Fruit fly (Drosophila melanogaster) whole organism, embryonic: ENCODE data around the gene CG34242.
A peak's percentile ranks its signal among the peaks of the same experiment; 100 is the strongest.

ENCODE experiments used
- B-H2 ChIP-seq: fragments of 200-800 bp; sonication (Bioruptor generic); optimal IDR thresholded peaks from 2 replicates; lab custom pipeline; 2018; ENCODE audit warnings: missing biosample characterization, mild to moderate bottlenecking, missing genetic modification characterization
- Bgb ChIP-seq: fragments of 200-800 bp; sonication (Bioruptor generic); IDR thresholded peaks from 2 replicates; pipeline ENCODE4 v1.3.6; 2022; ENCODE audit warnings: missing biosample characterization, missing genetic modification characterization; ENCODE audit not compliant: partially characterized antibody
- CG11695 ChIP-seq: fragments of 200-800 bp; sonication (Bioruptor generic); IDR thresholded peaks from 3 replicates; pipeline ENCODE4 v1.3.6; 2022; ENCODE audit warnings: missing biosample characterization, missing genetic modification characterization
- CG12659 ChIP-seq: fragments of 200-800 bp; sonication (Bioruptor generic); optimal IDR thresholded peaks from 3 replicates; lab custom pipeline; 2017; ENCODE audit warnings: mild to moderate bottlenecking, missing biosample characterization, missing genetic modification reagents, missing genetic modification characterization
- CG12942 ChIP-seq: fragments of 200-800 bp; sonication (Bioruptor generic); optimal IDR thresholded peaks from 3 replicates; lab custom pipeline; 2016; ENCODE audit warnings: missing biosample characterization, missing genetic modification characterization
- CG15479 ChIP-seq: fragments of 200-800 bp; sonication (Bioruptor generic); optimal IDR thresholded peaks from 3 replicates; lab custom pipeline; 2019; ENCODE audit warnings: missing biosample characterization, mild to moderate bottlenecking, missing genetic modification characterization, moderate library complexity
- CG1603 ChIP-seq: fragments of 200-800 bp; sonication (Bioruptor generic); optimal IDR thresholded peaks from 2 replicates; lab custom pipeline; 2019; ENCODE audit warnings: missing biosample characterization, mild to moderate bottlenecking, missing genetic modification characterization, moderate library complexity
- CG16813 ChIP-seq: fragments of 200-800 bp; sonication (Bioruptor generic); IDR thresholded peaks from 3 replicates; pipeline ENCODE4 v1.3.6; 2022; ENCODE audit warnings: missing biosample characterization, missing genetic modification characterization; ENCODE audit not compliant: partially characterized antibody
- CG2678 ChIP-seq: fragments of 200-800 bp; sonication (Bioruptor generic); optimal IDR thresholded peaks from 3 replicates; lab custom pipeline; 2019; ENCODE audit warnings: missing biosample characterization, mild to moderate bottlenecking, missing genetic modification characterization, moderate library complexity
- CG3163 ChIP-seq: fragments of 200-800 bp; sonication (Bioruptor generic); optimal IDR thresholded peaks from 3 replicates; lab custom pipeline; 2016; ENCODE audit warnings: missing biosample characterization, missing genetic modification characterization
- CG34376 ChIP-seq: fragments of 200-800 bp; sonication (Bioruptor generic); optimal IDR thresholded peaks from 2 replicates; lab custom pipeline; 2018; ENCODE audit warnings: missing biosample characterization, mild to moderate bottlenecking, missing genetic modification characterization
- CG3726 ChIP-seq: fragments of 200-800 bp; sonication (Bioruptor generic); IDR thresholded peaks from 3 replicates; pipeline ENCODE4, ENCODE4 v1.3.6; 2022; ENCODE audit warnings: missing biosample characterization, missing genetic modification characterization
- CG6254 ChIP-seq: fragments of 200-800 bp; sonication (Bioruptor generic); optimal IDR thresholded peaks from 3 replicates; lab custom pipeline; 2017; ENCODE audit warnings: mild to moderate bottlenecking, missing biosample characterization, missing genetic modification reagents, missing genetic modification characterization
- CG7372 ChIP-seq: fragments of 200-800 bp; sonication (Bioruptor generic); IDR thresholded peaks from 2 replicates; pipeline ENCODE4 v1.3.6; 2022; ENCODE audit warnings: missing biosample characterization, missing genetic modification characterization
- CG9437 ChIP-seq: fragments of 200-800 bp; sonication (Bioruptor generic); optimal IDR thresholded peaks from 2 replicates; lab custom pipeline; 2018; ENCODE audit warnings: missing biosample characterization, mild to moderate bottlenecking, missing genetic modification characterization
- CG9797 ChIP-seq: fragments of 200-800 bp; sonication (Bioruptor generic); optimal IDR thresholded peaks from 3 replicates; lab custom pipeline; 2018; ENCODE audit warnings: missing biosample characterization, mild to moderate bottlenecking, missing genetic modification characterization
- D ChIP-seq, 2 experiments: fragments of 200-800 bp in 1 of 2; fragments of >200 bp in 1 of 2; sonication (Bioruptor generic) in 1 of 2; optimal IDR thresholded peaks; 2 replicates in 1 of 2; 3 replicates in 1 of 2; lab custom pipeline; 2017; ENCODE audit warnings: mild to moderate bottlenecking in 1 of 2, missing biosample characterization in 1 of 2, missing genetic modification characterization in 1 of 2, missing genetic modification reagents in 1 of 2
- Dbx ChIP-seq: fragments of 200-800 bp; sonication (Bioruptor generic); IDR thresholded peaks from 3 replicates; pipeline ENCODE4 v1.3.6; 2022; ENCODE audit warnings: missing biosample characterization, missing genetic modification characterization
- Deaf1 ChIP-seq: fragments of 200-800 bp; optimal IDR thresholded peaks from 3 replicates; lab custom pipeline; 2019; ENCODE audit warnings: missing biosample characterization, mild to moderate bottlenecking, missing genetic modification characterization, moderate library complexity
- E2f2 ChIP-seq: fragments of 200-800 bp; sonication (Bioruptor generic); IDR thresholded peaks from 2 replicates; pipeline ENCODE4 v1.3.6; 2022; ENCODE audit warnings: missing biosample characterization, missing genetic modification characterization
- Ets65A ChIP-seq: fragments of 200-800 bp; sonication (Bioruptor generic); peaks from one replicate; lab custom pipeline; 2016; ENCODE audit warnings: missing biosample characterization, missing genetic modification characterization
- HLH4C ChIP-seq: fragments of 200-800 bp; sonication (Bioruptor generic); IDR thresholded peaks from 3 replicates; pipeline ENCODE4 v1.3.6; 2022; ENCODE audit warnings: missing biosample characterization, missing genetic modification characterization; ENCODE audit not compliant: partially characterized antibody
- Lhr ChIP-seq: fragments of 200-800 bp; sonication (Bioruptor generic); optimal IDR thresholded peaks from 3 replicates; lab custom pipeline; 2017; ENCODE audit warnings: mild to moderate bottlenecking, missing biosample characterization, missing genetic modification reagents, missing genetic modification characterization
- MBD-R2 ChIP-seq: fragments of 200-800 bp; sonication (Bioruptor generic); IDR thresholded peaks from 2 replicates; pipeline ENCODE4 v1.3.6; 2022; ENCODE audit warnings: missing biosample characterization, missing genetic modification characterization
- MESR4 ChIP-seq: fragments of 200-800 bp; sonication (Bioruptor generic); optimal IDR thresholded peaks from 2 replicates; lab custom pipeline; 2018; ENCODE audit warnings: missing biosample characterization, mild to moderate bottlenecking, missing genetic modification characterization, moderate library complexity
- Med ChIP-seq: fragments of 200-800 bp; sonication (Bioruptor generic); peaks from one replicate; lab custom pipeline; 2016; ENCODE audit warnings: missing biosample characterization, missing genetic modification characterization, mild to moderate bottlenecking, inconsistent platforms, moderate library complexity
- Opbp ChIP-seq: fragments of 200-800 bp; sonication (Bioruptor generic); IDR thresholded peaks from 3 replicates; pipeline ENCODE4 v1.3.6; 2022; ENCODE audit warnings: missing biosample characterization, missing genetic modification characterization; ENCODE audit not compliant: partially characterized antibody
- Rfx ChIP-seq: fragments of 200-800 bp; sonication (Bioruptor generic); IDR thresholded peaks from 2 replicates; pipeline ENCODE4 v1.3.6; 2022; ENCODE audit warnings: missing biosample characterization, missing genetic modification characterization
- Vsx1 ChIP-seq: fragments of 200-800 bp; sonication (Bioruptor generic); optimal IDR thresholded peaks from 2 replicates; lab custom pipeline; 2017; ENCODE audit warnings: missing biosample characterization, mild to moderate bottlenecking, missing genetic modification characterization, missing genetic modification reagents
- ac ChIP-seq: fragments of 200-800 bp; sonication (Bioruptor generic); optimal IDR thresholded peaks from 3 replicates; lab custom pipeline; 2017; ENCODE audit warnings: missing biosample characterization, mild to moderate bottlenecking, missing genetic modification characterization
- cato ChIP-seq: fragments of 200-800 bp; sonication (Bioruptor generic); optimal IDR thresholded peaks from 2 replicates; lab custom pipeline; 2016; ENCODE audit warnings: missing biosample characterization, missing genetic modification characterization, borderline replicate concordance
- chinmo ChIP-seq: fragments of 200-800 bp; sonication (Bioruptor generic); IDR thresholded peaks from 4 replicates; pipeline ENCODE4 v1.3.6; 2022; ENCODE audit warnings: missing biosample characterization, missing genetic modification characterization; ENCODE audit not compliant: partially characterized antibody
- crol ChIP-seq: fragments of 200-800 bp; sonication (Bioruptor generic); IDR thresholded peaks from 2 replicates; pipeline ENCODE4 v1.3.6; 2022; ENCODE audit warnings: missing biosample characterization, missing genetic modification characterization
- dmrt11E ChIP-seq: fragments of 200-800 bp; sonication (Bioruptor generic); optimal IDR thresholded peaks from 3 replicates; lab custom pipeline; 2018; ENCODE audit warnings: missing biosample characterization, mild to moderate bottlenecking, missing genetic modification characterization, moderate library complexity
- fd64A ChIP-seq: fragments of 200-800 bp; sonication (Bioruptor generic); optimal IDR thresholded peaks from 3 replicates; lab custom pipeline; 2018; ENCODE audit warnings: missing biosample characterization, mild to moderate bottlenecking, missing genetic modification characterization
- fd96Cb ChIP-seq: fragments of 200-800 bp; sonication (Bioruptor generic); optimal IDR thresholded peaks from 2 replicates; lab custom pipeline; 2018; ENCODE audit warnings: missing biosample characterization, mild to moderate bottlenecking, missing genetic modification characterization, moderate library complexity
- lmd ChIP-seq: fragments of 200-800 bp; sonication (Bioruptor generic); IDR thresholded peaks from 2 replicates; pipeline ENCODE4 v1.3.6; 2022; ENCODE audit warnings: missing biosample characterization, missing genetic modification characterization
- mam ChIP-seq: fragments of 200-800 bp; sonication (Bioruptor generic); optimal IDR thresholded peaks from 3 replicates; lab custom pipeline; 2016; ENCODE audit warnings: missing biosample characterization, missing genetic modification characterization
- phol ChIP-seq: fragments of 200-800 bp; sonication (Bioruptor generic); optimal IDR thresholded peaks from 3 replicates; lab custom pipeline; 2018; ENCODE audit warnings: missing biosample characterization, mild to moderate bottlenecking, missing genetic modification characterization, moderate library complexity
- rib ChIP-seq: fragments of 200-800 bp; sonication (Bioruptor generic); IDR thresholded peaks from 2 replicates; pipeline ENCODE4 v1.3.6; 2022; ENCODE audit warnings: missing biosample characterization, missing genetic modification characterization
- slbo ChIP-seq: fragments of 200-800 bp; sonication (Bioruptor generic); IDR thresholded peaks from 2 replicates; pipeline ENCODE4 v1.3.6; 2022; ENCODE audit warnings: missing biosample characterization, missing genetic modification characterization
- ssp ChIP-seq: fragments of 200-800 bp; sonication (Bioruptor generic); IDR thresholded peaks from 2 replicates; pipeline ENCODE4 v1.3.6; 2022; ENCODE audit warnings: missing biosample characterization, missing genetic modification characterization
- trh ChIP-seq: fragments of 200-800 bp; sonication (Bioruptor generic); optimal IDR thresholded peaks from 2 replicates; lab custom pipeline; 2016; ENCODE audit warnings: missing biosample characterization, missing genetic modification characterization
- twi ChIP-seq: fragments of 200-800 bp; optimal IDR thresholded peaks from 2 replicates; lab custom pipeline; 2019; ENCODE audit warnings: missing biosample characterization, mild to moderate bottlenecking, missing genetic modification characterization, moderate library complexity
- vnd ChIP-seq: fragments of 200-800 bp; sonication (Bioruptor generic); IDR thresholded peaks from 3 replicates; pipeline ENCODE4 v1.3.6; 2022; ENCODE audit warnings: missing biosample characterization, missing genetic modification characterization; ENCODE audit not compliant: partially characterized antibody
- yki ChIP-seq: fragments of >200 bp; optimal IDR thresholded peaks from 3 replicates; lab custom pipeline; 2018
- zfh2 ChIP-seq: fragments of 200-800 bp; sonication (Bioruptor generic); optimal IDR thresholded peaks from 2 replicates; lab custom pipeline; 2016; ENCODE audit warnings: missing biosample characterization, missing genetic modification characterization

Gene CG34242

dm6 chr3L:12503865-12504650 lies 29.7 kb upstream of the CG34242 start, which contains the start of the genes CG10646 and vih (continued):
- peak; percentile 50 for TF ChIP-seq MBD-R2
- TF ChIP-seq ssp (GFP tag; lab: Robert Waterston, UW): no peak
- no peak for TF ChIP-seq cato (GFP tag; lab: Kevin White, UChicago)
- TF ChIP-seq CG9437 (GFP tag; lab: Kevin White, UChicago): peak; percentile 61
- no peak for TF ChIP-seq vnd (GFP tag; lab: Robert Waterston, UW)
- peak; percentile 45 for TF ChIP-seq mam (GFP tag; lab: Kevin White, UChicago)
- TF ChIP-seq CG34376 (GFP tag; lab: Kevin White, UChicago): peak; percentile 5
- peak; percentile 13 for TF ChIP-seq fd96Cb (tag; lab: Kevin White, UChicago)
- TF ChIP-seq zfh2 (GFP tag; lab: Kevin White, UChicago): peak; percentile 22
- TF ChIP-seq fd64A (GFP tag; lab: Kevin White, UChicago): no peak
- TF ChIP-seq D (optimal IDR thresholded peaks at IDR 0.05; lab: Kevin White, UChicago): no peak
- TF ChIP-seq D (GFP tag; optimal IDR thresholded peaks at IDR 0.05; lab: Kevin White, UChicago): peak; percentile 37
- peak; percentile 57 for TF ChIP-seq CG2678 (tag; lab: Kevin White, UChicago)
- peak; percentile 90 for TF ChIP-seq phol (tag; lab: Kevin White, UChicago)
- TF ChIP-seq Dbx: 0 out of 3 replicates have a peak, but pooled peaks have one; percentile 37
- TF ChIP-seq Deaf1 (tag; lab: Kevin White, UChicago): peak; percentile 31
- TF ChIP-seq CG3163 (GFP tag; lab: Kevin White, UChicago): no peak
- TF ChIP-seq B-H2 (GFP tag; lab: Kevin White, UChicago): peak; percentile 39
- peak; percentile 56 for TF ChIP-seq dmrt11E (tag; lab: Kevin White, UChicago)
- TF ChIP-seq Bgb (GFP tag; lab: Robert Waterston, UW): peak; percentile 17; the same call in 1 of the 2 replicates
- TF ChIP-seq Vsx1 (GFP tag; lab: Kevin White, UChicago): peak; percentile 74
- TF ChIP-seq E2f2 (GFP tag; lab: Robert Waterston, UW): peak; percentile 49; the same call in 1 of the 2 replicates
- TF ChIP-seq CG9797 (GFP tag; lab: Kevin White, UChicago): peak; percentile 81
- peak; percentile 75 for TF ChIP-seq CG12659 (GFP tag; lab: Kevin White, UChicago)
- peak; percentile 37 for TF ChIP-seq Lhr (GFP tag; lab: Kevin White, UChicago)
- TF ChIP-seq CG7372 (GFP tag; lab: Robert Waterston, UW): no peak
- peak; percentile 7 for TF ChIP-seq CG12942
- no peak for TF ChIP-seq CG11695 (GFP tag; lab: Robert Waterston, UW)
- no peak for TF ChIP-seq rib (GFP tag; lab: Robert Waterston, UW)
- TF ChIP-seq CG1603: peak; percentile 71
- TF ChIP-seq slbo: peak; percentile 60

- TF ChIP-seq Med (GFP tag; lab: Kevin White, UChicago): peak; percentile 39
- no peak for TF ChIP-seq crol (GFP tag; lab: Robert Waterston, UW)
- TF ChIP-seq Rfx (GFP tag; lab: Robert Waterston, UW): no peak
- TF ChIP-seq CG6254 (GFP tag; lab: Kevin White, UChicago): no peak
- TF ChIP-seq trh (GFP tag; lab: Kevin White, UChicago): no peak
- 0 out of 3 replicates have a peak, but pooled peaks have one; percentile 10 for TF ChIP-seq CG16813 (GFP tag; lab: Robert Waterston, UW)
- peak; percentile 82 for TF ChIP-seq ac (GFP tag; lab: Kevin White, UChicago)
- no peak for TF ChIP-seq chinmo (GFP tag; lab: Robert Waterston, UW)
- TF ChIP-seq lmd (GFP tag; lab: Robert Waterston, UW): 0 out of 2 replicates have a peak, but pooled peaks have one; percentile 14
- TF ChIP-seq CG3726 (GFP tag; lab: Robert Waterston, UW): 0 out of 3 replicates have a peak, but pooled peaks have one; percentile 20
- peak; percentile 30 for TF ChIP-seq Ets65A (GFP tag; lab: Kevin White, UChicago)
- TF ChIP-seq Opbp (GFP tag; lab: Robert Waterston, UW): 0 out of 3 replicates have a peak, but pooled peaks have one; percentile 9
- TF ChIP-seq CG15479 (GFP tag; lab: Kevin White, UChicago): peak; percentile 35
- TF ChIP-seq MESR4: peak; percentile 11
- TF ChIP-seq twi (tag; lab: Kevin White, UChicago): peak; percentile 68
- TF ChIP-seq yki (lab: Kevin White, UChicago): no peak
- 0 out of 3 replicates have a peak, but pooled peaks have one; percentile 23 for TF ChIP-seq HLH4C (GFP tag; lab: Robert Waterston, UW)
- peak; percentile 60 for TF ChIP-seq D (optimal IDR thresholded peaks at IDR 0.05; lab: Kevin White, UChicago)
- TF ChIP-seq D (GFP tag; optimal IDR thresholded peaks at IDR 0.05; lab: Kevin White, UChicago): no peak
Observed at dm6 chr3L:12505990-12506389, 27.8 kb upstream of the CG34242 start.
